Worm (Caenorhabditis elegans) whole organism, late embryonic: ENCODE results near the gene H18N23.2.

Experiments used
- ama-1 ChIP-seq: fragments of 150-350 bp; optimal IDR thresholded peaks from 2 replicates; lab custom pipeline; 2014
- elt-2 ChIP-seq: sonication (generic microtip); optimal IDR thresholded peaks from 2 replicates; lab custom pipeline; 2016; ENCODE audit warnings: missing genetic modification reagents, missing genetic modification characterization, missing compliant biosample characterization
- ets-4 ChIP-seq: sonication (generic microtip); optimal IDR thresholded peaks from 2 replicates; lab custom pipeline; 2016; ENCODE audit warnings: missing genetic modification characterization, missing compliant biosample characterization
- sox-4 ChIP-seq: sonication (generic microtip); optimal IDR thresholded peaks from 2 replicates; lab custom pipeline; 2017; ENCODE audit warnings: mild to moderate bottlenecking, missing genetic modification characterization, inconsistent platforms, missing compliant biosample characterization
- unc-55 ChIP-seq: sonication (generic microtip); optimal IDR thresholded peaks from 2 replicates; lab custom pipeline; 2017; ENCODE audit warnings: missing biosample characterization, missing genetic modification reagents, missing genetic modification characterization

DNA sequence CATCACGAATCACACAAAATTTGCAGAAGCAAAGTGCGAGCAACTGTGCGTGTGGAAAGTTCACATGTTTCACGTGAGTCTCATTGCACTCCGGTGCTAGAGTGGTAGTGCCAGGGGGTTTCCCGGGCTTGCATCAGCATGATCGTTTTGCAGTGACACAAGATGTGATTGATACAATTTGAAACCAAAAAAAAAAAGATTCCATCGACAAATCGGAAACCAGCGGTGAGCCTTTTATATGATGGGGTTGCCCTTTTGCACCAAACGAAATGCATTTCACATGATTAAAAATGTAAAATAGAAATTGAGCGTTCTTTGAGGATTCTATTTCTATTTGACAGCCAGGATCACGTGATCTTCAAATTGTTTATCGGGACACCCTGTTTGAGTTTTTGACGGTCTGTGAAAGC, 4.3 kb downstream of the H18N23.2 start:
- TF ChIP-seq ama-1 (lab: Kevin White, UChicago) (no peak), sox-4 (no peak), ets-4 (tag; lab: Kevin White, UChicago) (no peak), unc-55 (GFP tag; lab: Kevin White, UChicago) (no peak), elt-2 (no peak)
